Fruit fly (Drosophila melanogaster) whole organism, pupa: ENCODE data around the gene qin.

Experiments
- CG13204 ChIP-seq: fragments of 200-800 bp; sonication (Bioruptor generic); optimal IDR thresholded peaks from 2 replicates; lab custom pipeline; 2018; ENCODE audit warnings: missing biosample characterization, mild to moderate bottlenecking, missing genetic modification characterization, moderate library complexity
- CG4496 ChIP-seq: fragments of 200-800 bp; sonication (Bioruptor generic); IDR thresholded peaks from 3 replicates; pipeline ENCODE4 v1.3.6; 2022; ENCODE audit warnings: missing biosample characterization, missing genetic modification characterization

dm6 chr3R:18665061-18665460, 74.2 kb downstream of the qin start, which contains the start of gene CG31231:
- TF ChIP-seq CG13204 (GFP tag; lab: Kevin White, UChicago) (no peak), CG4496 (GFP tag; lab: Robert Waterston, UW) (no peak)
